Worm (Caenorhabditis elegans): ENCODE results near the gene hmp-1.

hmp-1 gene

ce11 chrV:11839220-11839619 is 6.5 kb upstream of the hmp-1 start, which contains the start of gene idpb-5:
idpb-5 (plus strand) TSS chrV:11839520.
- TF ChIP-seq efl-1 (optimal IDR thresholded peaks at IDR 0.05) (no peak), efl-1 (GFP tag; optimal IDR thresholded peaks at IDR 0.05 in 1 of 2) (peak in 1 of 2 experiments; percentile 35), lin-35 (GFP tag; optimal IDR thresholded peaks at IDR 0.05) (no peak), nhr-76 (tag; optimal IDR thresholded peaks at IDR 0.05) (no peak), blmp-1 (tag; optimal IDR thresholded peaks at IDR 0.05) (no peak), sup-37 (GFP tag; optimal IDR thresholded peaks at IDR 0.05) (no peak), nhr-84 (tag; optimal IDR thresholded peaks at IDR 0.05) (no peak), dpl-1 (GFP tag; optimal IDR thresholded peaks at IDR 0.05) (no peak), lin-15B (tag; optimal IDR thresholded peaks at IDR 0.05) (no peak)

- TF ChIP-seq nhr-28 (tag; optimal IDR thresholded peaks at IDR 0.05) = no peak
- no peak for TF ChIP-seq lin-35 (GFP tag; optimal IDR thresholded peaks at IDR 0.05)
- TF ChIP-seq Y116A8C.19 (tag; optimal IDR thresholded peaks at IDR 0.05; ENCODE audit: borderline replicate concordance) = no peak
- no peak for TF ChIP-seq ets-5 (GFP tag; IDR thresholded peaks at IDR 0.05)
- no peak for TF ChIP-seq efl-1 (optimal IDR thresholded peaks at IDR 0.05)
- peak in 1 of 2 experiments; percentile 52 for TF ChIP-seq efl-1 (GFP tag; optimal IDR thresholded peaks at IDR 0.05 in 1 of 2)
These were observed 1.8 kb upstream of the hmp-1 start, which contains the start of gene nphp-4 for ce11 chrV:11843678-11844366. nphp-4 (minus strand) TSS chrV:11843728.

- peak in 1 of 2 experiments; percentile 17 for TF ChIP-seq ztf-11 (tag; optimal IDR thresholded peaks at IDR 0.05)
- no peak for TF ChIP-seq efl-1 (optimal IDR thresholded peaks at IDR 0.05)
- TF ChIP-seq efl-1 (GFP tag; optimal IDR thresholded peaks at IDR 0.05 in 1 of 2) = peak in 1 of 2 experiments; percentile 33
- 0 out of 2 replicates have a peak, but pooled peaks have one; percentile 8 for TF ChIP-seq mab-9 (GFP tag; IDR thresholded peaks at IDR 0.05)
- no peak for TF ChIP-seq nhr-28 (tag; optimal IDR thresholded peaks at IDR 0.05)
- TF ChIP-seq nhr-20 (tag; optimal IDR thresholded peaks at IDR 0.05) = peak; percentile 11
- no peak for TF ChIP-seq ceh-88 (GFP tag; IDR thresholded peaks at IDR 0.05)
- peak; percentile 94 for TF ChIP-seq lin-14 (GFP tag; optimal IDR thresholded peaks at IDR 0.05)
- peak; percentile 60 for TF ChIP-seq blmp-1 (tag; optimal IDR thresholded peaks at IDR 0.05)
- no peak for TF ChIP-seq unc-86 (tag; optimal IDR thresholded peaks at IDR 0.05)
- TF ChIP-seq nhr-90 (tag; optimal IDR thresholded peaks at IDR 0.05; ENCODE audit: poor library complexity) = peak; percentile 19
- TF ChIP-seq elt-2 (tag; optimal IDR thresholded peaks at IDR 0.05) = no peak
- TF ChIP-seq egl-13 (tag; optimal IDR thresholded peaks at IDR 0.05) = no peak
- TF ChIP-seq fkh-8 (tag; optimal IDR thresholded peaks at IDR 0.05) = no peak
- TF ChIP-seq rnt-1 (tag; optimal IDR thresholded peaks at IDR 0.05) = peak; percentile 30
- TF ChIP-seq swsn-7 (tag; optimal IDR thresholded peaks at IDR 0.05) = peak; percentile 17
- no peak for TF ChIP-seq zip-4 (GFP tag; optimal IDR thresholded peaks at IDR 0.05)
- TF ChIP-seq aly-2 (tag; optimal IDR thresholded peaks at IDR 0.05) = no peak
- no peak for TF ChIP-seq aha-1 (tag; optimal IDR thresholded peaks at IDR 0.05)
- peak in 1 of 2 experiments; percentile 8 for TF ChIP-seq lsy-2 (tag; optimal IDR thresholded peaks at IDR 0.05)
- peak; percentile 38 for TF ChIP-seq snpc-4 (tag; optimal IDR thresholded peaks at IDR 0.05)
- TF ChIP-seq ceh-82 (tag; optimal IDR thresholded peaks at IDR 0.05) = peak in 1 of 3 experiments; percentile 31
- TF ChIP-seq mep-1 (tag; optimal IDR thresholded peaks at IDR 0.05) = peak; percentile 60
- TF ChIP-seq nhr-47 (tag; optimal IDR thresholded peaks at IDR 0.05) = peak; percentile 30
- peak; percentile 59 for TF ChIP-seq skn-1 (tag; optimal IDR thresholded peaks at IDR 0.05)
- TF ChIP-seq lin-35 (GFP tag; optimal IDR thresholded peaks at IDR 0.05) = peak; percentile 38 to 43
- TF ChIP-seq isw-1 (GFP tag; IDR thresholded peaks at IDR 0.05) = no peak; the same call in 1 of the 2 replicates
- TF ChIP-seq fos-1 (tag; optimal IDR thresholded peaks at IDR 0.05) = peak; percentile 5
- TF ChIP-seq snu-23 (GFP tag; optimal IDR thresholded peaks at IDR 0.05) = peak; percentile 37
- TF ChIP-seq mdl-1 (tag; optimal IDR thresholded peaks at IDR 0.05) = peak in 1 of 2 experiments; percentile 7
- TF ChIP-seq sox-4 (tag; optimal IDR thresholded peaks at IDR 0.05) = no peak
These were observed 843 bp upstream of the hmp-1 start for ce11 chrV:11844828-11845227.

Data from whole organism, L1 larva.